Worm (Caenorhabditis elegans): ENCODE data around the gene T28D6.6.
A peak's percentile ranks its signal among the peaks of the same experiment; 100 is the strongest.

The T28D6.6 gene

DNA sequence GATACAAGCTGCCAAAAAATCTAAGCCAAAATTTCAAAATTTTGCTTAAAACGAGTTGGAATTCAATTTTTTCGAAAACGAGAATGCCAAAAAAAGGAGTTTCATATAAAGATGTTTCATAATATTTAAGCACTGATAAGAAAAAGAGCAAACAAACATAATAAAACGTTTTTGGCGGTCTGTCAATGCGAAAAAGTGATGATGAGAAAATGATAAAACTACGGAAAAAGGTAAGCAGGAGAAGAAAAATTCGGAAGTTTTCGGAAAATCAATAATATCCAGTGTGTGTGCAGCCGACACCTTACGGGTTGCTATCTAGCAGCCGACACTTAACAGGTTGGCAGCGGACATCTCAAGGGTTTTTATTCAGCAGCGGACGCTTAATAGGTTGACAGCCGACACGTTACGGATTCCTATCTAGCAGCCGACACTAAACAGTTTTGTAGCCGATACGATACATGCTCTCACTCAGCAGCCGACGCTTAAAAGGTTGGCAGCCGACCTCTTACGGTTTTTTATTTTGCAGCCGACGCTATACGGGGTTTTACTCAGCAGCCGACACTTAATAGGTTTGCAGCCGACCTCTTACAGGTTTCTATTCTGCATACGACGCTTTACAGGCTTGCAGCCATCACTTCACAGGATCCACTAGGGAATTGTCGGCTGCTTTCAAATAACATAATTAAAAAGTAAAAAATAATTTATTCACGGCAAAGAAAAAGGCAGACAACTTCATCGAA is 29.5 kb upstream of the T28D6.6 start:
- TF ChIP-seq ceh-13 (GFP tag; optimal IDR thresholded peaks at IDR 0.05) (no peak), hmbx-1 (tag; optimal IDR thresholded peaks at IDR 0.05) (no peak), hnd-1 (tag; optimal IDR thresholded peaks at IDR 0.05) (no peak), aly-1 (tag; optimal IDR thresholded peaks at IDR 0.05) (no peak), tra-4 (tag; optimal IDR thresholded peaks at IDR 0.05) (no peak), ceh-36 (tag; optimal IDR thresholded peaks at IDR 0.05) (no peak), scrt-1 (GFP tag; IDR thresholded peaks at IDR 0.05) (no peak), F13C5.2 (tag; optimal IDR thresholded peaks at IDR 0.05) (no peak), pes-1 (GFP tag; IDR thresholded peaks at IDR 0.05) (no peak), hmg-4 (GFP tag; optimal IDR thresholded peaks at IDR 0.05) (no peak), tbx-37 (GFP tag; conservative IDR thresholded peaks at IDR 0.05) (no peak), sea-1 (GFP tag; conservative IDR thresholded peaks at IDR 0.05) (no peak), flt-1 (GFP tag; IDR thresholded peaks at IDR 0.05) (no peak)

DNA sequence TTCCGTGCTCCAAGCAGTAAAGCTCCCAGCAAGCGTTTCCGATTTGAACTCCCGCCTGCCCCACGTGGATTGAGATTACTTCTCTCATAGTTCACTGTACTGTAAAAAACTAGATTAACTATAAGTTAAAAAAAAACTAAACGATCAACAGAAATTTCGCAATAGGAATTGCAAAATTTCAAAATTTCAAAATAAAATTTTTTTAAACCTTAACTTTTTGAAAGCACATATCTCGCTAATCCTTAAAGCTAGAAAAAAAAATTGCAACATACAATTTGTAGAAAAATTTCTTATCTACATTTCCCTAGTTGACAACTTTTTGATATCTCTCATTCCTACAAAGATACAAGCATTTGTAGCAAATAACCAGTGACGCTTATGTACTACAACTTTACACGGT is 28.8 kb upstream of the T28D6.6 start, which contains the start of gene tba-7:
Gene tba-7 (minus strand): TSS at position 101 of the 400 bp plus-strand sequence.
- no peak for TF ChIP-seq tbx-37 (GFP tag; conservative IDR thresholded peaks at IDR 0.05)
- no peak for TF ChIP-seq ceh-36 (tag; optimal IDR thresholded peaks at IDR 0.05)
- TF ChIP-seq ceh-13 (GFP tag; optimal IDR thresholded peaks at IDR 0.05), result no peak
- no peak for TF ChIP-seq tbx-11 (GFP tag; IDR thresholded peaks at IDR 0.05)
- TF ChIP-seq hmg-4 (GFP tag; optimal IDR thresholded peaks at IDR 0.05), result no peak
- no peak for TF ChIP-seq F13C5.2 (tag; optimal IDR thresholded peaks at IDR 0.05)
- no peak for TF ChIP-seq pes-1 (GFP tag; IDR thresholded peaks at IDR 0.05)
- no peak for TF ChIP-seq hnd-1 (tag; optimal IDR thresholded peaks at IDR 0.05)
- no peak for TF ChIP-seq ets-7 (tag; optimal IDR thresholded peaks at IDR 0.05)
- TF ChIP-seq aly-1 (tag; optimal IDR thresholded peaks at IDR 0.05), result no peak
- no peak for TF ChIP-seq scrt-1 (GFP tag; IDR thresholded peaks at IDR 0.05)
- no peak for TF ChIP-seq tra-4 (tag; optimal IDR thresholded peaks at IDR 0.05)
- no peak for TF ChIP-seq B0310.2 (tag; optimal IDR thresholded peaks at IDR 0.05)
- TF ChIP-seq ama-1 (optimal IDR thresholded peaks at IDR 0.05), result no peak

DNA sequence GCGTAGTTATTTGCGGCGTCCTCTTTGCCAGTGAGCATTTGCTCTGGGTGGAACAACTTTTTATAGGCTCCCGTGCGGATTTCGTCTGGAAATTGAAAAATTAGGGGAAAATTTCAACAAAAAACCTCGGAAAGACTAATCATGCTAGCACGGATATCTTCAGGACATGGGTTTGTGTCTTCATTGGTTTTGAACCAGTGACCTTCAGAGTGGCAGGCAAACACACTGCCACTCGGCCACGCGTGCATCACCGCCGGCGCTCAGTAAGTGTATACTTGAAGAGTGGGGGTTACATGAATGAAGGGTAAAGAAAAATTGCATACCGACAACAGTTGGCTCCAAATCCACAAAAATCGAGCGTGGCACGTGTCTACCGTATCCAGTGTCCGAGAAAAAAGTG is 28.3 kb upstream of the T28D6.6 start:
- peak; percentile 91 for TF ChIP-seq tbx-37 (GFP tag; conservative IDR thresholded peaks at IDR 0.05)
- TF ChIP-seq ceh-36 (tag; optimal IDR thresholded peaks at IDR 0.05), result peak; percentile 92
- TF ChIP-seq ama-1 (optimal IDR thresholded peaks at IDR 0.05), result no peak
- TF ChIP-seq hmbx-1 (tag; optimal IDR thresholded peaks at IDR 0.05), result peak; percentile 81
- peak; percentile 80 for TF ChIP-seq ceh-13 (GFP tag; optimal IDR thresholded peaks at IDR 0.05)
- TF ChIP-seq aly-1 (tag; optimal IDR thresholded peaks at IDR 0.05), result peak; percentile 93
- peak; percentile 93 for TF ChIP-seq flt-1 (GFP tag; IDR thresholded peaks at IDR 0.05)
- peak; percentile 93 for TF ChIP-seq tbx-11 (GFP tag; IDR thresholded peaks at IDR 0.05)
- TF ChIP-seq hmg-4 (GFP tag; optimal IDR thresholded peaks at IDR 0.05), result peak; percentile 96
- peak; percentile 82 for TF ChIP-seq ets-7 (tag; optimal IDR thresholded peaks at IDR 0.05)
- peak; percentile 84 for TF ChIP-seq tra-4 (tag; optimal IDR thresholded peaks at IDR 0.05)
- TF ChIP-seq scrt-1 (GFP tag; IDR thresholded peaks at IDR 0.05), result peak; percentile 96
- TF ChIP-seq pes-1 (GFP tag; IDR thresholded peaks at IDR 0.05), result peak; percentile 95
- peak; percentile 92 for TF ChIP-seq F13C5.2 (tag; optimal IDR thresholded peaks at IDR 0.05)
- peak; percentile 94 for TF ChIP-seq sea-1 (GFP tag; conservative IDR thresholded peaks at IDR 0.05)
- peak; percentile 84 for TF ChIP-seq hnd-1 (tag; optimal IDR thresholded peaks at IDR 0.05)
- TF ChIP-seq B0310.2 (tag; optimal IDR thresholded peaks at IDR 0.05), result peak; percentile 88

DNA sequence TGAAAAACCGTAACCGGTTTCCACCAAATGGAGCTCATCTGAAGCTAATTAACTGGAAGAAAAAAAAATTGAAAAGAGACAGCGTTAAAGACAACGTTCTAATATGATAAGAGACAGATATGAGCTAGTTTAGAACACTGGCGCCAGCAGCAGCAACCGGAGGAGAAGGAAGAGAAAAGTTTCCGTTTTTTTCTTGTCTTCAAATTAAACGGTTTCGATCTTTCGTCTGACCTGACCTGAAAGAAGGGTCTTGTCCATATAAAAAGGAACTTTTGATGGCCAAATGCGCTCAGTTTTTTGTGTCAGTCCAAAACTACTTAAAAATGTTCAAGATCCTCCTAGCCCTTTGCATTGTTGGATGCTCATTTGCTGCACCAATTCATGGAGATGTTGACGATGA is 23.6 kb upstream of the T28D6.6 start, which contains the start of gene T28D6.3:
Gene T28D6.3 (plus strand): TSS at position 301 of the 400 bp plus-strand sequence.
- TF ChIP-seq tbx-11 (GFP tag; IDR thresholded peaks at IDR 0.05) (no peak), B0310.2 (tag; optimal IDR thresholded peaks at IDR 0.05) (no peak), hmg-4 (GFP tag; optimal IDR thresholded peaks at IDR 0.05) (no peak), ceh-13 (GFP tag; optimal IDR thresholded peaks at IDR 0.05) (no peak), sea-1 (GFP tag; conservative IDR thresholded peaks at IDR 0.05) (no peak), tbx-37 (GFP tag; conservative IDR thresholded peaks at IDR 0.05) (no peak), flt-1 (GFP tag; IDR thresholded peaks at IDR 0.05) (no peak), pes-1 (GFP tag; IDR thresholded peaks at IDR 0.05) (no peak), hnd-1 (tag; optimal IDR thresholded peaks at IDR 0.05) (no peak), hmbx-1 (tag; optimal IDR thresholded peaks at IDR 0.05) (no peak), aly-1 (tag; optimal IDR thresholded peaks at IDR 0.05) (no peak), F13C5.2 (tag; optimal IDR thresholded peaks at IDR 0.05) (no peak)

DNA sequence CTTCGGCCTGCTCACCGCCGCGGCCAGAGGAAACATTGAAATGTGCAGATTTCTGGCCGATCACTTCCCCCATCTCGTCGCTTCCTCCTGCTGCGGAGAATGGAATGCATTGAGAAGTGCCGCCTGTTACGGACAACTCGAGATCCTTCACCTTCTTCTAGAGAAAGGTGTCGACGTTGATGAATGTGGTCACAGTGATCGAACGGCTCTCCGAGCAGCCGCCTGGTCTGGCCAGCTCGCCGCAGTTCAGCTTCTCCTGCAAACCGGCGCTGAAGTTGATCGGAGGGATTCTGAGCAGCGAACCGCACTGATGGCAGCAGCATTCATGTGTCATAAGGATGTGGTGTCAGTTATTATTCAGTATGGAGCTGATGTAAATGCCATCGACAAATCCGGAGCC is 20.0 kb upstream of the T28D6.6 start:
- TF ChIP-seq hmg-4 (GFP tag; optimal IDR thresholded peaks at IDR 0.05) (peak; percentile 15), ceh-36 (tag; optimal IDR thresholded peaks at IDR 0.05) (no peak), scrt-1 (GFP tag; IDR thresholded peaks at IDR 0.05) (no peak), tbx-37 (GFP tag; conservative IDR thresholded peaks at IDR 0.05) (no peak), B0310.2 (tag; optimal IDR thresholded peaks at IDR 0.05) (no peak), ets-7 (tag; optimal IDR thresholded peaks at IDR 0.05) (no peak)

DNA sequence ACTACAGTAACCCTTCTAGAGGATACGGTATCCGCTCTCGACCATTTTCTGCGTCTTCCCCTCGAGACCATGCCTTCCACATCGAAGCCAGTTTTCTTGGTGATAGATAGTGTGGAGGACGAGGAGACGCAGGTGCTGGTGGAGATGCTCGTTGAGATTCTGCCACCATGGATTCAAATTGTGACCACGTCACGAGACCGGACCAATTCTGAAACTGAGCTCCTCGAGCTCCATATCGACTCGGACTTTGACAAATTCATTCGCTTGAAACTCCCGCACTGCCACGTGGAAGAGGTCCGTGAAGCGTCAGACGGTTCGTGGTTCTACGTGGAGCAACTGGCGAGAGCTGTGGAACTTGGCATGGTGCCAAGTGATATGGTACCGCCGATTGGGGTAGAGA is 18.5 kb upstream of the T28D6.6 start:
- no peak for TF ChIP-seq hnd-1 (tag; optimal IDR thresholded peaks at IDR 0.05)
- TF ChIP-seq sea-1 (GFP tag; conservative IDR thresholded peaks at IDR 0.05), result no peak
- TF ChIP-seq aly-1 (tag; optimal IDR thresholded peaks at IDR 0.05), result no peak
- no peak for TF ChIP-seq ama-1 (optimal IDR thresholded peaks at IDR 0.05)
- TF ChIP-seq ceh-36 (tag; optimal IDR thresholded peaks at IDR 0.05), result no peak
- no peak for TF ChIP-seq flt-1 (GFP tag; IDR thresholded peaks at IDR 0.05)
- TF ChIP-seq pes-1 (GFP tag; IDR thresholded peaks at IDR 0.05), result no peak
- no peak for TF ChIP-seq F13C5.2 (tag; optimal IDR thresholded peaks at IDR 0.05)
- TF ChIP-seq tbx-37 (GFP tag; conservative IDR thresholded peaks at IDR 0.05), result no peak
- TF ChIP-seq tbx-11 (GFP tag; IDR thresholded peaks at IDR 0.05), result no peak
- TF ChIP-seq scrt-1 (GFP tag; IDR thresholded peaks at IDR 0.05), result no peak
- TF ChIP-seq ceh-13 (GFP tag; optimal IDR thresholded peaks at IDR 0.05), result no peak
- no peak for TF ChIP-seq B0310.2 (tag; optimal IDR thresholded peaks at IDR 0.05)
- TF ChIP-seq hmg-4 (GFP tag; optimal IDR thresholded peaks at IDR 0.05), result no peak
- TF ChIP-seq hmbx-1 (tag; optimal IDR thresholded peaks at IDR 0.05), result no peak
- TF ChIP-seq ets-7 (tag; optimal IDR thresholded peaks at IDR 0.05), result no peak
- TF ChIP-seq tra-4 (tag; optimal IDR thresholded peaks at IDR 0.05), result no peak

DNA sequence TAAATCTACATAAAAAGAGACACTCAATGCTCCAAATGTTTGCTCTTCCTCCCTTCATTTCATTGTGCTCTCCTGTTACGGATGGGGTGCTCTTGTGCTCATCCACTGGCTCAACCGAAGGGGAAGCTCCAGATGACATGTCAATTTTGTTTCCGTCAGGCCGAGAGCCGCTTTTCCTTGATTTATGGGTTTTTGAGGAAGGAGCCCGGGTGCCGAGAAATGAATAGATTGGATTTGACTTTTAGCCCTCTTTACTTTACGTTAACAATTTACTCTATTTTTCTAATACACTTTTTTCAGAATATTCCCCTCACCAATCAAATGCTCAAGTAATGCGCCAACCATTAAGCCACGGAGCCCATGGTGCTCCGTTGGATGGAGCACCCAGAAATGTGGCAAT is 17.2 kb upstream of the T28D6.6 start, which contains the start of gene T28D6.4:
Gene T28D6.4 (plus strand): TSS at position 301 of the 400 bp plus-strand sequence.
- TF ChIP-seq scrt-1 (GFP tag; IDR thresholded peaks at IDR 0.05), result no peak
- TF ChIP-seq ets-7 (tag; optimal IDR thresholded peaks at IDR 0.05), result no peak
- no peak for TF ChIP-seq F13C5.2 (tag; optimal IDR thresholded peaks at IDR 0.05)
- TF ChIP-seq ceh-13 (GFP tag; optimal IDR thresholded peaks at IDR 0.05), result no peak
- TF ChIP-seq tbx-37 (GFP tag; conservative IDR thresholded peaks at IDR 0.05), result no peak
- TF ChIP-seq aly-1 (tag; optimal IDR thresholded peaks at IDR 0.05), result no peak
- no peak for TF ChIP-seq hmbx-1 (tag; optimal IDR thresholded peaks at IDR 0.05)

Measured in whole organism, early embryonic.